Worm (Caenorhabditis elegans) whole organism, L2 larva: ENCODE measurements around the gene C23H3.2.

ENCODE experiments used
- ceh-16 ChIP-seq: fragments of 150-350 bp; optimal IDR thresholded peaks from 2 replicates; lab custom pipeline; 2014; ENCODE audit warnings: missing biosample characterization, missing genetic modification characterization
- ceh-82 ChIP-seq: fragments of 150-350 bp; optimal IDR thresholded peaks from 2 replicates; lab custom pipeline; 2014; ENCODE audit warnings: missing biosample characterization, missing genetic modification characterization
- dmd-4 ChIP-seq: sonication (generic microtip); optimal IDR thresholded peaks from 2 replicates; lab custom pipeline; 2017; ENCODE audit warnings: missing biosample characterization, missing genetic modification characterization

DNA sequence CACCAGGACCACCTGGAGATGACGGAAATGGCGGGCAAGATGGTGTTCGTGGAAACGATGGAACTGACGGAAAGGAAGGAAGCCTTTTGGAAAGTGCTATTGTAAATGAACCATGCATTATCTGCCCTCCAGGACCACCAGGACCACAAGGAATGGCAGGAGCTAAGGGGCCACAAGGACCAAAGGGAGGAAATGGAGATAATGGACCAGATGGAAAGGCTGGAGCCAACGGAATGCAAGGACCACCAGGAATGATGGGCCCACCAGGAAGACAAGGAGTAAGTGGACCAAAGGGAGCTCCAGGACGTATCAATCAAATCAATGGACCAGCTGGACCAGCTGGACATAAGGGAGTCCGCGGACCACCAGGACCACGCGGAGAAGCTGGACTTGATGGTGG lies 37.4 kb upstream of the C23H3.2 start:
- TF ChIP-seq dmd-4 (tag; lab: Kevin White, UChicago) (no peak), ceh-82 (no peak), ceh-16 (tag; lab: Kevin White, UChicago) (no peak)
